Fruit fly (Drosophila melanogaster): ENCODE data around the gene CG34347.

- no peak for TF ChIP-seq CG8478 (optimal IDR thresholded peaks at IDR 0.05)
- no peak for TF ChIP-seq CTCF (optimal IDR thresholded peaks at IDR 0.05)
These were observed 82.5 kb downstream of the CG34347 start, which contains the start of gene CG31204 for dm6 chr3R:31393427-31393826.

Measured in S2 (cell line).